Fruit fly (Drosophila melanogaster) whole organism, prepupa: ENCODE results near the gene CG9173.

Source experiments
- Blimp-1 ChIP-seq: fragments of 200-800 bp; sonication (Bioruptor generic); optimal IDR thresholded peaks from 3 replicates; lab custom pipeline; 2017; ENCODE audit warnings: missing biosample characterization, missing genetic modification characterization, mild to moderate bottlenecking, moderate library complexity, missing genetic modification reagents
- CG10669 ChIP-seq: fragments of 200-800 bp; sonication (Bioruptor generic); optimal IDR thresholded peaks from 3 replicates; lab custom pipeline; 2018; ENCODE audit warnings: missing biosample characterization, mild to moderate bottlenecking, missing genetic modification characterization, moderate library complexity
- CG11294 ChIP-seq: fragments of 200-800 bp; sonication (Bioruptor generic); IDR thresholded peaks from 2 replicates; pipeline ENCODE4 v1.3.6; 2022; ENCODE audit warnings: missing biosample characterization, missing genetic modification characterization
- CG11762 ChIP-seq: fragments of 200-800 bp; sonication (Bioruptor generic); optimal IDR thresholded peaks from 3 replicates; lab custom pipeline; 2016; ENCODE audit warnings: missing biosample characterization, missing genetic modification characterization; ENCODE audit not compliant: insufficient read depth
- CG15336 ChIP-seq: fragments of 200-800 bp; sonication (Bioruptor generic); IDR thresholded peaks from 2 replicates; pipeline ENCODE4 v1.3.6; 2022; ENCODE audit warnings: missing biosample characterization, missing genetic modification characterization
- CG1621 ChIP-seq: fragments of 200-800 bp; sonication (Bioruptor generic); optimal IDR thresholded peaks from 3 replicates; lab custom pipeline; 2018; ENCODE audit warnings: missing biosample characterization, mild to moderate bottlenecking, missing genetic modification characterization
- CG16779 ChIP-seq: fragments of 200-800 bp; sonication (Bioruptor generic); optimal IDR thresholded peaks from 3 replicates; lab custom pipeline; 2017; ENCODE audit warnings: missing biosample characterization, mild to moderate bottlenecking, missing genetic modification characterization
- CG3032 ChIP-seq: fragments of 200-800 bp; optimal IDR thresholded peaks from 2 replicates; lab custom pipeline; 2019; ENCODE audit warnings: missing biosample characterization, mild to moderate bottlenecking, missing genetic modification characterization, moderate library complexity
- CG31627 ChIP-seq: fragments of 200-800 bp; sonication (Bioruptor generic); optimal IDR thresholded peaks from 3 replicates; lab custom pipeline; 2016; ENCODE audit warnings: missing biosample characterization, missing genetic modification characterization
- CG32006 ChIP-seq: fragments of 200-800 bp; sonication (Bioruptor generic); optimal IDR thresholded peaks from 3 replicates; lab custom pipeline; 2017; ENCODE audit warnings: missing biosample characterization, mild to moderate bottlenecking, missing genetic modification characterization
- CG34406 ChIP-seq: fragments of 200-800 bp; sonication (Bioruptor generic); optimal IDR thresholded peaks from 3 replicates; lab custom pipeline; 2016; ENCODE audit warnings: missing biosample characterization, missing genetic modification characterization
- CG3919 ChIP-seq: fragments of 200-800 bp; sonication (Bioruptor generic); optimal IDR thresholded peaks from 3 replicates; lab custom pipeline; 2016; ENCODE audit warnings: missing biosample characterization, missing genetic modification characterization
- CG4318 ChIP-seq: fragments of 200-800 bp; sonication (Bioruptor generic); optimal IDR thresholded peaks from 3 replicates; lab custom pipeline; 2017; ENCODE audit warnings: missing biosample characterization, mild to moderate bottlenecking, missing genetic modification characterization
- CG6163 ChIP-seq: fragments of 200-800 bp; sonication (Bioruptor generic); IDR thresholded peaks from 3 replicates; pipeline ENCODE4 v1.3.6; 2022; ENCODE audit warnings: missing biosample characterization, missing genetic modification characterization
- CG6276 ChIP-seq: fragments of 200-800 bp; sonication (Bioruptor generic); optimal IDR thresholded peaks from 2 replicates; lab custom pipeline; 2017; ENCODE audit warnings: missing biosample characterization, mild to moderate bottlenecking, missing genetic modification characterization
- CG6792 ChIP-seq: fragments of 200-800 bp; sonication (Bioruptor generic); optimal IDR thresholded peaks from 3 replicates; lab custom pipeline; 2016; ENCODE audit warnings: missing biosample characterization, missing genetic modification characterization
- CG6808 ChIP-seq: fragments of 200-800 bp; sonication (Bioruptor generic); optimal IDR thresholded peaks from 3 replicates; lab custom pipeline; 2017; ENCODE audit warnings: missing biosample characterization, missing genetic modification characterization, mild to moderate bottlenecking, moderate library complexity, missing genetic modification reagents
- CG6854 ChIP-seq: fragments of 200-800 bp; sonication (Bioruptor generic); optimal IDR thresholded peaks from 2 replicates; lab custom pipeline; 2017; ENCODE audit warnings: missing biosample characterization, mild to moderate bottlenecking, missing genetic modification characterization
- CG7368 ChIP-seq: fragments of 200-800 bp; sonication (Bioruptor generic); optimal IDR thresholded peaks from 3 replicates; lab custom pipeline; 2016; ENCODE audit warnings: missing biosample characterization, missing genetic modification characterization
- CG8119 ChIP-seq: fragments of 200-800 bp; sonication (Bioruptor generic); IDR thresholded peaks from 3 replicates; pipeline ENCODE4 v1.3.6; 2022; ENCODE audit warnings: missing biosample characterization, missing genetic modification characterization
- CG8319 ChIP-seq: fragments of 200-800 bp; sonication (Bioruptor generic); optimal IDR thresholded peaks from 3 replicates; lab custom pipeline; 2016; ENCODE audit warnings: missing biosample characterization, missing genetic modification characterization
- CG8632 ChIP-seq: fragments of 200-800 bp; sonication (Bioruptor generic); optimal IDR thresholded peaks from 3 replicates; lab custom pipeline; 2016; ENCODE audit warnings: missing biosample characterization, missing genetic modification characterization
- Eip75B ChIP-seq: fragments of 200-800 bp; sonication (Bioruptor generic); optimal IDR thresholded peaks from 3 replicates; lab custom pipeline; 2016; ENCODE audit warnings: missing biosample characterization, missing genetic modification characterization
- Eip78C ChIP-seq: fragments of 200-800 bp; sonication (Bioruptor generic); peaks from one replicate; lab custom pipeline; 2016; ENCODE audit warnings: missing biosample characterization, missing genetic modification characterization
- Eip93F ChIP-seq: fragments of 200-800 bp; sonication (Bioruptor generic); optimal IDR thresholded peaks from 2 replicates; lab custom pipeline; 2016; ENCODE audit warnings: missing biosample characterization, mild to moderate bottlenecking, missing genetic modification characterization
- Ets21C ChIP-seq: fragments of 200-800 bp; sonication (Bioruptor generic); optimal IDR thresholded peaks from 3 replicates; lab custom pipeline; 2016; ENCODE audit warnings: missing biosample characterization, missing genetic modification characterization
- Ets96B ChIP-seq: fragments of 200-800 bp; optimal IDR thresholded peaks from 2 replicates; lab custom pipeline; 2019; ENCODE audit warnings: missing biosample characterization, mild to moderate bottlenecking, missing genetic modification characterization, moderate library complexity
- Gug ChIP-seq: fragments of 200-800 bp; sonication (Bioruptor generic); IDR thresholded peaks from 2 replicates; pipeline ENCODE4 v1.3.6; 2022; ENCODE audit warnings: missing biosample characterization, missing genetic modification characterization
- Hr38 ChIP-seq: sonication (Bioruptor generic); optimal IDR thresholded peaks from 2 replicates; lab custom pipeline; 2016; ENCODE audit warnings: missing biosample characterization, missing genetic modification characterization
- Hr39 ChIP-seq: fragments of 200-800 bp; sonication (Bioruptor generic); optimal IDR thresholded peaks from 2 replicates; lab custom pipeline; 2016; ENCODE audit warnings: missing biosample characterization, missing genetic modification characterization
- Lpt ChIP-seq: fragments of 200-800 bp; sonication (Bioruptor generic); optimal IDR thresholded peaks from 3 replicates; lab custom pipeline; 2016; ENCODE audit warnings: missing biosample characterization, missing genetic modification characterization
- Sox102F ChIP-seq: fragments of 200-800 bp; sonication (Bioruptor generic); optimal IDR thresholded peaks from 2 replicates; lab custom pipeline; 2016; ENCODE audit warnings: missing biosample characterization, mild to moderate bottlenecking, missing genetic modification characterization
- Sox14 ChIP-seq: fragments of 200-800 bp; sonication (Bioruptor generic); optimal IDR thresholded peaks from 3 replicates; lab custom pipeline; 2016; ENCODE audit warnings: missing biosample characterization, missing genetic modification characterization
- Sox15 ChIP-seq: fragments of 200-800 bp; sonication (Bioruptor generic); optimal IDR thresholded peaks from 3 replicates; lab custom pipeline; 2016; ENCODE audit warnings: missing biosample characterization, missing genetic modification characterization
- acj6 ChIP-seq: fragments of 200-800 bp; sonication (Bioruptor generic); optimal IDR thresholded peaks from 3 replicates; lab custom pipeline; 2016; ENCODE audit warnings: missing biosample characterization, missing genetic modification characterization
- cyc ChIP-seq: fragments of 200-800 bp; sonication (Bioruptor generic); optimal IDR thresholded peaks from 3 replicates; lab custom pipeline; 2016; ENCODE audit warnings: missing biosample characterization, missing genetic modification characterization
- fd59A ChIP-seq: fragments of 200-800 bp; sonication (Bioruptor generic); optimal IDR thresholded peaks from 2 replicates; lab custom pipeline; 2017; ENCODE audit warnings: missing biosample characterization, mild to moderate bottlenecking, missing genetic modification characterization, missing genetic modification reagents
- fd85E ChIP-seq: fragments of 200-800 bp; sonication (Bioruptor generic); optimal IDR thresholded peaks from 3 replicates; lab custom pipeline; 2016; ENCODE audit warnings: missing biosample characterization, missing genetic modification characterization
- fkh ChIP-seq: fragments of 200-800 bp; sonication (Bioruptor generic); optimal IDR thresholded peaks from 3 replicates; lab custom pipeline; 2017; ENCODE audit warnings: missing biosample characterization, mild to moderate bottlenecking, missing genetic modification characterization, moderate library complexity
- lz ChIP-seq: fragments of 200-800 bp; sonication (Bioruptor generic); optimal IDR thresholded peaks from 3 replicates; lab custom pipeline; 2016; ENCODE audit warnings: missing biosample characterization, missing genetic modification characterization
- pdm3 ChIP-seq: fragments of 200-800 bp; sonication (Bioruptor generic); optimal IDR thresholded peaks from 3 replicates; lab custom pipeline; 2016; ENCODE audit warnings: missing biosample characterization, missing genetic modification characterization
- spab ChIP-seq: fragments of 200-800 bp; sonication (Bioruptor generic); optimal IDR thresholded peaks from 2 replicates; lab custom pipeline; 2017; ENCODE audit warnings: missing biosample characterization, mild to moderate bottlenecking, missing genetic modification characterization, missing genetic modification reagents
- ss ChIP-seq, 2 experiments: fragments of 200-800 bp; sonication (Bioruptor generic); optimal IDR thresholded peaks; 2 replicates in 1 of 2; 3 replicates in 1 of 2; lab custom pipeline; 2017 to 2018; ENCODE audit warnings: mild to moderate bottlenecking in 2 of 2, missing biosample characterization in 2 of 2, missing genetic modification characterization in 2 of 2, moderate library complexity in 1 of 2
- topi ChIP-seq: fragments of 200-800 bp; sonication (Bioruptor generic); optimal IDR thresholded peaks from 3 replicates; lab custom pipeline; 2016; ENCODE audit warnings: missing biosample characterization, missing genetic modification characterization
- vri ChIP-seq: fragments of 200-800 bp; sonication (Bioruptor generic); optimal IDR thresholded peaks from 3 replicates; lab custom pipeline; 2016; ENCODE audit warnings: missing biosample characterization, mild to moderate bottlenecking, missing genetic modification characterization

Gene CG9173

dm6 chr3L:1447803-1448517, 24.7 kb upstream of the CG9173 start:
- no peak for TF ChIP-seq CG1621 (tag; lab: Kevin White, UChicago)
- TF ChIP-seq Gug, result no peak
- no peak for TF ChIP-seq CG6163 (GFP tag; lab: Robert Waterston, UW)
- TF ChIP-seq CG8119 (GFP tag; lab: Robert Waterston, UW), result no peak
- TF ChIP-seq CG8319 (GFP tag; lab: Kevin White, UChicago), result no peak
- no peak for TF ChIP-seq Sox102F (GFP tag; lab: Kevin White, UChicago)
- no peak for TF ChIP-seq fd59A (GFP tag; lab: Kevin White, UChicago)
- no peak for TF ChIP-seq CG6854
- no peak for TF ChIP-seq CG16779 (tag; lab: Kevin White, UChicago)
- TF ChIP-seq topi (GFP tag; lab: Kevin White, UChicago), result no peak
- no peak for TF ChIP-seq vri
- no peak for TF ChIP-seq pdm3 (GFP tag; lab: Kevin White, UChicago)
- TF ChIP-seq spab (GFP tag; lab: Kevin White, UChicago), result no peak
- no peak for TF ChIP-seq Sox14 (GFP tag; lab: Kevin White, UChicago)
- no peak for TF ChIP-seq CG7368 (GFP tag; lab: Kevin White, UChicago)
- no peak for TF ChIP-seq ss (GFP tag; optimal IDR thresholded peaks at IDR 0.05; lab: Kevin White, UChicago)
- TF ChIP-seq CG31627 (GFP tag; lab: Kevin White, UChicago), result no peak
- TF ChIP-seq CG34406, result no peak
- TF ChIP-seq CG6792, result no peak

DNA sequence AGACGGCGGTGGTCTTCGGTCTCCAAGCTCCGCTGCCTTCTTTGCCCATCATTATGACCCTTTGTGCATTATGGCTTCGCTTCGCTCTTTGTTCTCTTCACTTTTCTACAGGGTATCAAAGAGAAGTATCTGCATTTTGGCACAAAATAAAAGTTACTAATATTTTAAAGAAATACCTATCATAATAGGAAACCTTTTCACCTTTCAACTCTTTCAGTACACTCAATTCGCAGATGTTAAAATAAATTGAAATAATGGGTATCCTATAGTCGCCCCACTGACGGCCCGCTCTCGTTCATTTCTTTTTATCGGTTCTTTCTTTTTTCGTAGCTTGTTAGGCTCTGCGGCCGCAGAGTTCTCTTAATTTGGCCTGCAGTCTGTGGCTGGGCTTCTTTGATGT, 19.6 kb upstream of the CG9173 start:
- TF ChIP-seq lz (GFP tag; lab: Kevin White, UChicago) (peak; percentile 95), Eip93F (GFP tag; lab: Kevin White, UChicago) (peak; percentile 97), CG6276 (GFP tag; lab: Kevin White, UChicago) (no peak), fkh (GFP tag; lab: Kevin White, UChicago) (no peak), Hr38 (GFP tag; lab: Kevin White, UChicago) (no peak), CG1621 (tag; lab: Kevin White, UChicago) (peak; percentile 41), fd59A (GFP tag; lab: Kevin White, UChicago) (peak; percentile 59), CG16779 (tag; lab: Kevin White, UChicago) (no peak), Sox15 (GFP tag; lab: Kevin White, UChicago) (peak; percentile 80), CG8319 (GFP tag; lab: Kevin White, UChicago) (peak; percentile 74), vri (peak; percentile 98), Sox102F (GFP tag; lab: Kevin White, UChicago) (peak; percentile 98), fd85E (GFP tag; lab: Kevin White, UChicago) (peak; percentile 23), CG3919 (GFP tag; lab: Kevin White, UChicago) (peak; percentile 85), CG15336 (peak; percentile 67), ss (GFP tag; optimal IDR thresholded peaks at IDR 0.05; lab: Kevin White, UChicago) (peak; percentile 57 to 72), CG11762 (GFP tag; lab: Kevin White, UChicago) (peak; percentile 62), CG6792 (peak; percentile 90), topi (GFP tag; lab: Kevin White, UChicago) (peak; percentile 97), CG7368 (GFP tag; lab: Kevin White, UChicago) (peak; percentile 67), Lpt (GFP tag; lab: Kevin White, UChicago) (peak; percentile 41), CG11294 (GFP tag; lab: Robert Waterston, UW) (no peak), CG6808 (peak; percentile 63), Eip75B (GFP tag; lab: Kevin White, UChicago) (peak; percentile 91), Blimp-1 (GFP tag; lab: Kevin White, UChicago) (peak; percentile 86), spab (GFP tag; lab: Kevin White, UChicago) (peak; percentile 55), Ets21C (GFP tag; lab: Kevin White, UChicago) (peak; percentile 95), Eip78C (GFP tag; lab: Kevin White, UChicago) (peak; percentile 97), Hr39 (peak; percentile 98), CG10669 (GFP tag; lab: Kevin White, UChicago) (peak; percentile 72), CG3032 (tag; lab: Kevin White, UChicago) (peak; percentile 83), cyc (GFP tag; lab: Kevin White, UChicago) (peak; percentile 96), Ets96B (tag; lab: Kevin White, UChicago) (peak; percentile 71), CG4318 (GFP tag; lab: Kevin White, UChicago) (peak; percentile 31), acj6 (peak; percentile 87), CG6163 (GFP tag; lab: Robert Waterston, UW) (peak; percentile 93), Gug (peak; percentile 69), CG8632 (peak; percentile 88), CG6854 (peak; percentile 93), CG32006 (GFP tag; lab: Kevin White, UChicago) (peak; percentile 58), pdm3 (GFP tag; lab: Kevin White, UChicago) (peak; percentile 89), CG31627 (GFP tag; lab: Kevin White, UChicago) (peak; percentile 98), CG8119 (GFP tag; lab: Robert Waterston, UW) (peak; percentile 61)
